Fruit fly (Drosophila melanogaster) whole organism, embryonic: ENCODE data around the gene Art4.
A peak's percentile ranks its signal among the peaks of the same experiment; 100 is the strongest.

Source experiments
- B-H1 ChIP-seq: fragments of 200-800 bp; sonication (Bioruptor generic); IDR thresholded peaks from 3 replicates; pipeline ENCODE4 v1.3.6; 2022; ENCODE audit warnings: missing biosample characterization, missing genetic modification characterization
- CG10274 ChIP-seq: fragments of 200-800 bp; sonication (Bioruptor generic); optimal IDR thresholded peaks from 3 replicates; lab custom pipeline; 2017; ENCODE audit warnings: missing biosample characterization, mild to moderate bottlenecking, missing genetic modification characterization
- CG10321 ChIP-seq: fragments of 200-800 bp; sonication (Bioruptor generic); IDR thresholded peaks from 2 replicates; pipeline ENCODE4 v1.3.6; 2022; ENCODE audit warnings: missing biosample characterization, missing genetic modification characterization
- CG11085 ChIP-seq: fragments of 200-800 bp; sonication (Bioruptor generic); IDR thresholded peaks from 2 replicates; pipeline ENCODE4 v1.3.6; 2022; ENCODE audit warnings: missing biosample characterization, missing genetic modification characterization
- CG11723 ChIP-seq: fragments of 200-800 bp; sonication (Bioruptor generic); optimal IDR thresholded peaks from 2 replicates; lab custom pipeline; 2017; ENCODE audit warnings: missing biosample characterization, mild to moderate bottlenecking, missing genetic modification characterization
- CG17612 ChIP-seq: fragments of 200-800 bp; sonication (Bioruptor generic); IDR thresholded peaks from 2 replicates; pipeline ENCODE4 v1.3.6; 2022; ENCODE audit warnings: missing biosample characterization, missing genetic modification characterization
- CG1832 ChIP-seq: fragments of 200-800 bp; sonication (Bioruptor generic); optimal IDR thresholded peaks from 2 replicates; lab custom pipeline; 2017; ENCODE audit warnings: missing biosample characterization, mild to moderate bottlenecking, missing genetic modification characterization, inconsistent platforms
- CG33213 ChIP-seq: fragments of 200-800 bp; sonication (Bioruptor generic); optimal IDR thresholded peaks from 3 replicates; lab custom pipeline; 2016; ENCODE audit warnings: missing biosample characterization, missing genetic modification characterization
- CG4730 ChIP-seq: fragments of 200-800 bp; sonication (Bioruptor generic); IDR thresholded peaks from 2 replicates; pipeline ENCODE4 v1.3.6; 2022; ENCODE audit warnings: missing biosample characterization, missing genetic modification characterization
- CG5245 ChIP-seq: fragments of 200-800 bp; sonication (Bioruptor generic); optimal IDR thresholded peaks from 3 replicates; lab custom pipeline; 2016; ENCODE audit warnings: missing biosample characterization, missing genetic modification characterization
- CG6689 ChIP-seq: fragments of 200-800 bp; sonication (Bioruptor generic); IDR thresholded peaks from 2 replicates; pipeline ENCODE4 v1.3.6; 2022; ENCODE audit warnings: missing biosample characterization, missing genetic modification characterization
- CG7745 ChIP-seq: fragments of 200-800 bp; sonication (Bioruptor generic); optimal IDR thresholded peaks from 2 replicates; lab custom pipeline; 2018; ENCODE audit warnings: missing biosample characterization, mild to moderate bottlenecking, missing genetic modification characterization, moderate library complexity
- CG7839 ChIP-seq: fragments of 200-800 bp; sonication (Bioruptor generic); optimal IDR thresholded peaks from 3 replicates; lab custom pipeline; 2018; ENCODE audit warnings: missing biosample characterization, mild to moderate bottlenecking, missing genetic modification characterization, moderate library complexity
- CG7928 ChIP-seq: fragments of 200-800 bp; sonication (Bioruptor generic); optimal IDR thresholded peaks from 2 replicates; lab custom pipeline; 2017; ENCODE audit warnings: missing biosample characterization, mild to moderate bottlenecking, missing genetic modification characterization
- Doc2 ChIP-seq: fragments of 200-800 bp; sonication (Bioruptor generic); IDR thresholded peaks from 2 replicates; pipeline ENCODE4 v1.3.6; 2022; ENCODE audit warnings: missing biosample characterization, missing genetic modification characterization
- Drgx ChIP-seq: fragments of 200-800 bp; sonication (Bioruptor generic); IDR thresholded peaks from 2 replicates; pipeline ENCODE4 v1.3.6; 2022; ENCODE audit warnings: missing biosample characterization, missing genetic modification characterization
- HLH4C ChIP-seq: fragments of 200-800 bp; sonication (Bioruptor generic); IDR thresholded peaks from 3 replicates; pipeline ENCODE4 v1.3.6; 2022; ENCODE audit warnings: missing biosample characterization, missing genetic modification characterization; ENCODE audit not compliant: partially characterized antibody
- HmgZ ChIP-seq: fragments of 200-800 bp; sonication (Bioruptor generic); optimal IDR thresholded peaks from 2 replicates; lab custom pipeline; 2018; ENCODE audit warnings: missing biosample characterization, mild to moderate bottlenecking, missing genetic modification characterization
- Max ChIP-seq: fragments of 200-800 bp; sonication (Bioruptor generic); optimal IDR thresholded peaks from 2 replicates; lab custom pipeline; 2016; ENCODE audit warnings: missing biosample characterization, mild to moderate bottlenecking, missing genetic modification characterization
- NC2β ChIP-seq: fragments of 200-800 bp; sonication (Bioruptor generic); optimal IDR thresholded peaks from 2 replicates; lab custom pipeline; 2016; ENCODE audit warnings: missing biosample characterization, missing genetic modification characterization
- PHDP ChIP-seq: fragments of 200-800 bp; sonication (Bioruptor generic); optimal IDR thresholded peaks from 3 replicates; lab custom pipeline; 2018; ENCODE audit warnings: missing biosample characterization, mild to moderate bottlenecking, missing genetic modification characterization, moderate library complexity
- bsh ChIP-seq, 2 experiments: fragments of 200-800 bp; sonication (Bioruptor generic); optimal IDR thresholded peaks; 2 replicates each; lab custom pipeline; 2017 to 2018; ENCODE audit warnings: mild to moderate bottlenecking in 2 of 2, missing biosample characterization in 2 of 2, missing genetic modification characterization in 2 of 2, moderate library complexity in 1 of 2
- corto ChIP-seq: fragments of 200-800 bp; sonication (Bioruptor generic); optimal IDR thresholded peaks from 2 replicates; lab custom pipeline; 2016; ENCODE audit warnings: missing biosample characterization, mild to moderate bottlenecking, missing genetic modification characterization, moderate library complexity
- dmrt11E ChIP-seq: fragments of 200-800 bp; sonication (Bioruptor generic); optimal IDR thresholded peaks from 3 replicates; lab custom pipeline; 2018; ENCODE audit warnings: missing biosample characterization, mild to moderate bottlenecking, missing genetic modification characterization, moderate library complexity
- klu ChIP-seq: fragments of 200-800 bp; sonication (Bioruptor generic); IDR thresholded peaks from 2 replicates; pipeline ENCODE4 v1.3.6; 2022; ENCODE audit warnings: missing biosample characterization, missing genetic modification characterization
- lbe ChIP-seq: fragments of 200-800 bp; sonication (Bioruptor generic); optimal IDR thresholded peaks from 2 replicates; lab custom pipeline; 2016; ENCODE audit warnings: missing biosample characterization, mild to moderate bottlenecking, missing genetic modification characterization
- lmd ChIP-seq: fragments of 200-800 bp; sonication (Bioruptor generic); IDR thresholded peaks from 2 replicates; pipeline ENCODE4 v1.3.6; 2022; ENCODE audit warnings: missing biosample characterization, missing genetic modification characterization
- maf-S ChIP-seq: fragments of 200-800 bp; sonication (Bioruptor generic); optimal IDR thresholded peaks from 2 replicates; lab custom pipeline; 2016; ENCODE audit warnings: missing biosample characterization, missing genetic modification characterization
- nom ChIP-seq: fragments of 200-800 bp; sonication (Bioruptor generic); optimal IDR thresholded peaks from 2 replicates; lab custom pipeline; 2017; ENCODE audit warnings: missing biosample characterization, missing genetic modification characterization, mild to moderate bottlenecking, moderate library complexity, missing genetic modification reagents
- onecut ChIP-seq: fragments of 200-800 bp; sonication (Bioruptor generic); IDR thresholded peaks from 2 replicates; pipeline ENCODE4 v1.3.6; 2022; ENCODE audit warnings: missing biosample characterization, missing genetic modification characterization
- pan ChIP-seq, 4 experiments: fragments of >200 bp in 3 of 4; fragments of 200-800 bp in 1 of 4; sonication (Bioruptor generic) in 1 of 4; optimal IDR thresholded peaks in 3 of 4; IDR thresholded peaks in 1 of 4; 2 replicates each; pipeline versions ENCODE4 v1.3.6 to Lab custom; 2017 to 2022; ENCODE audit warnings: missing biosample characterization in 2 of 4, missing genetic modification characterization in 2 of 4, mixed read lengths in 1 of 4
- pb ChIP-seq: fragments of 200-800 bp; sonication (Bioruptor generic); optimal IDR thresholded peaks from 3 replicates; lab custom pipeline; 2016; ENCODE audit warnings: missing biosample characterization, missing genetic modification characterization
- sens ChIP-seq: fragments of 200-800 bp; sonication (Bioruptor generic); peaks from one replicate; lab custom pipeline; 2016; ENCODE audit warnings: missing biosample characterization, missing genetic modification characterization
- vfl ChIP-seq: fragments of 200-800 bp; sonication (Bioruptor generic); optimal IDR thresholded peaks from 2 replicates; lab custom pipeline; 2016; ENCODE audit warnings: missing biosample characterization, missing genetic modification characterization

Gene Art4

dm6 chr3R:9968827-9969675 is 16.8 kb downstream of the Art4 start:
- TF ChIP-seq CG4730 (GFP tag; lab: Robert Waterston, UW) (peak; percentile 4; the same call in 1 of the 2 replicates), vfl (GFP tag; lab: Kevin White, UChicago) (no peak), CG10321 (GFP tag; lab: Robert Waterston, UW) (no peak), NC2β (GFP tag; lab: Kevin White, UChicago) (no peak), CG1832 (GFP tag; lab: Kevin White, UChicago) (peak; percentile 51)

- TF ChIP-seq klu (GFP tag; lab: Robert Waterston, UW) (no peak), CG7928 (GFP tag; lab: Kevin White, UChicago) (no peak), lmd (GFP tag; lab: Robert Waterston, UW) (no peak), corto (GFP tag; lab: Kevin White, UChicago) (peak; percentile 34), HmgZ (tag; lab: Kevin White, UChicago) (no peak), B-H1 (GFP tag; lab: Robert Waterston, UW) (no peak), CG11723 (GFP tag; lab: Kevin White, UChicago) (no peak), lbe (GFP tag; lab: Kevin White, UChicago) (peak; percentile 22), pan (optimal IDR thresholded peaks at IDR 0.05; lab: Kevin White, UChicago) (no peak), pan (GFP tag; optimal IDR thresholded peaks at IDR 0.05 in 1 of 2, IDR thresholded peaks at IDR 0.05 in 1 of 2) (no peak), CG11085 (no peak), maf-S (no peak), Doc2 (no peak), onecut (GFP tag; lab: Robert Waterston, UW) (no peak), dmrt11E (no peak)
These were observed 17.6 kb downstream of the Art4 start for dm6 chr3R:9968239-9968638.

- TF ChIP-seq CG7839 (tag; lab: Kevin White, UChicago) (no peak), CG7745 (tag; lab: Kevin White, UChicago) (no peak), nom (GFP tag; lab: Kevin White, UChicago) (peak; percentile 56), sens (GFP tag; lab: Kevin White, UChicago) (peak; percentile 66), CG10274 (no peak), CG33213 (GFP tag; lab: Kevin White, UChicago) (no peak), CG5245 (GFP tag; lab: Kevin White, UChicago) (no peak), bsh (GFP tag; optimal IDR thresholded peaks at IDR 0.05; lab: Kevin White, UChicago) (peak in 1 of 2 experiments; percentile 43), Max (no peak), HLH4C (GFP tag; lab: Robert Waterston, UW) (no peak), Drgx (GFP tag; lab: Robert Waterston, UW) (0 out of 2 replicates have a peak, but pooled peaks have one; percentile 21), PHDP (tag; lab: Kevin White, UChicago) (no peak), pb (GFP tag; lab: Kevin White, UChicago) (no peak), CG6689 (GFP tag; lab: Robert Waterston, UW) (no peak), CG17612 (GFP tag; lab: Robert Waterston, UW) (no peak)
These were observed 19.7 kb downstream of the Art4 start for dm6 chr3R:9966109-9966701.
